Worm (Caenorhabditis elegans) whole organism, L4/young adult: ENCODE data around the gene C49C3.4.

Source experiments
- W03F9.2 ChIP-seq: fragments of 150-350 bp; optimal IDR thresholded peaks from 2 replicates; lab custom pipeline; 2014; ENCODE audit warnings: missing biosample characterization, missing genetic modification characterization
- dao-5 ChIP-seq: sonication (generic microtip); optimal IDR thresholded peaks from 2 replicates; lab custom pipeline; 2016; ENCODE audit warnings: missing genotype, missing genetic modification characterization, moderate library complexity, missing compliant biosample characterization
- him-1 ChIP-seq: sonication (generic microtip); optimal IDR thresholded peaks from 2 replicates; lab custom pipeline; 2016; ENCODE audit warnings: missing genotype, missing genetic modification reagents, missing genetic modification characterization, missing compliant biosample characterization

C49C3.4 gene

ce11 chrIV:17320445-17320844 lies at the start of gene C49C3.4:
Gene C49C3.4, plus strand, starts transcription at chrIV:17320795.
- TF ChIP-seq W03F9.2 (tag; lab: Kevin White, UChicago) (no peak), dao-5 (tag; lab: Kevin White, UChicago) (no peak)

ce11 chrIV:17273602-17274110 lies 46.9 kb upstream of the C49C3.4 start, which contains the start of gene gln-5:
Gene gln-5, minus strand, starts transcription at chrIV:17273652.
- no peak for TF ChIP-seq him-1
- TF ChIP-seq W03F9.2 (tag; lab: Kevin White, UChicago), result no peak
- no peak for TF ChIP-seq dao-5 (tag; lab: Kevin White, UChicago)

- no peak for TF ChIP-seq dao-5 (tag; lab: Kevin White, UChicago)
- no peak for TF ChIP-seq him-1
- no peak for TF ChIP-seq W03F9.2 (tag; lab: Kevin White, UChicago)
These were observed 45.3 kb upstream of the C49C3.4 start, which contains the start of gene lhfp-4 for ce11 chrIV:17275281-17275680. Gene lhfp-4, plus strand, starts transcription at chrIV:17275581.

- TF ChIP-seq him-1 (no peak), dao-5 (tag; lab: Kevin White, UChicago) (no peak), W03F9.2 (tag; lab: Kevin White, UChicago) (no peak)
These were observed 43.7 kb upstream of the C49C3.4 start, which contains the start of gene clec-196 for ce11 chrIV:17276705-17277458. Gene clec-196, plus strand, starts transcription at chrIV:17276956.

ce11 chrIV:17277459-17278173 lies 43.0 kb upstream of the C49C3.4 start:
- TF ChIP-seq him-1 (no peak), W03F9.2 (tag; lab: Kevin White, UChicago) (no peak), dao-5 (tag; lab: Kevin White, UChicago) (no peak)

- TF ChIP-seq dao-5 (tag; lab: Kevin White, UChicago) (peak; percentile 8), W03F9.2 (tag; lab: Kevin White, UChicago) (peak; percentile 93), him-1 (peak; percentile 98)
These were observed 42.2 kb upstream of the C49C3.4 start for ce11 chrIV:17278363-17278762.

- TF ChIP-seq dao-5 (tag; lab: Kevin White, UChicago), result no peak
- TF ChIP-seq him-1, result no peak
- TF ChIP-seq W03F9.2 (tag; lab: Kevin White, UChicago), result no peak
These were observed 41.6 kb upstream of the C49C3.4 start, which contains the start of gene hsp-1 for ce11 chrIV:17278861-17279591. Gene hsp-1, plus strand, starts transcription at chrIV:17278959.

ce11 chrIV:17279592-17280440 lies 40.8 kb upstream of the C49C3.4 start:
- TF ChIP-seq him-1, result no peak

ce11 chrIV:17280441-17280939 lies 40.1 kb upstream of the C49C3.4 start:
- no peak for TF ChIP-seq dao-5 (tag; lab: Kevin White, UChicago)
- no peak for TF ChIP-seq W03F9.2 (tag; lab: Kevin White, UChicago)
- no peak for TF ChIP-seq him-1

ce11 chrIV:17281060-17282021 lies 39.3 kb upstream of the C49C3.4 start:
- TF ChIP-seq dao-5 (tag; lab: Kevin White, UChicago) (no peak), him-1 (peak; percentile 58), W03F9.2 (tag; lab: Kevin White, UChicago) (peak; percentile 91)

- TF ChIP-seq him-1 (no peak), dao-5 (tag; lab: Kevin White, UChicago) (no peak), W03F9.2 (tag; lab: Kevin White, UChicago) (no peak)
These were observed 36.5 kb upstream of the C49C3.4 start, which contains the start of gene nra-1 for ce11 chrIV:17284099-17284498. Gene nra-1, minus strand, starts transcription at chrIV:17284199.
